Worm (Caenorhabditis elegans): ENCODE data around the gene nhr-58.

DNA sequence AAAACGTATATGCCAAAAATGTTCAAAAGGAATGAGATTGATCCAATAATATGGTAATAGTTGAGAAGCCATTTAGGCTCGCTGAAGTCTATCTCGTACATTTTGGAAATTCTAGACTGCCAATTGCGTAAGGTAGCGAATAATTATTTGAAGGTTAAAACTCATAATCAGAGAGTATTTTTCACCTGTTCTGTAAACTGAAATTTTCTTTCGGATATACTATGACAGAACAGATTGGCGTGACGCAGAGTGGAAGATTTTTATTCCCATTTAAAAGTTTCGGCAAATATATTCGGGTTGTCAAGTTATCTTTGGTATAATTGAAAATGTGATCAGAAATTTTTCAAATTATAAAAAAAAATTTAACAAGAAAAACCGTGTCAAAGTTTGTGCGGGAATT is 36.0 kb downstream of the nhr-58 start, which contains the start of gene sri-72:
- TF ChIP-seq atf-7 (tag; optimal IDR thresholded peaks at IDR 0.05) (no peak), madf-6 (GFP tag; IDR thresholded peaks at IDR 0.05) (no peak), lsl-1 (GFP tag; optimal IDR thresholded peaks at IDR 0.05) (no peak), pha-4 (tag; optimal IDR thresholded peaks at IDR 0.05) (no peak), snpc-4 (GFP tag; optimal IDR thresholded peaks at IDR 0.05) (no peak), snpc-4 (tag; optimal IDR thresholded peaks at IDR 0.05) (no peak), ama-1 (optimal IDR thresholded peaks at IDR 0.05) (no peak), ama-1 (GFP tag; optimal IDR thresholded peaks at IDR 0.05) (no peak), F22D6.2 (tag; optimal IDR thresholded peaks at IDR 0.05) (no peak), hrde-1 (tag; optimal IDR thresholded peaks at IDR 0.05; ENCODE audit: borderline replicate concordance) (no peak), him-1 (tag; optimal IDR thresholded peaks at IDR 0.05) (no peak), aptf-2 (GFP tag; conservative IDR thresholded peaks at IDR 0.05) (no peak), nhr-80 (tag; optimal IDR thresholded peaks at IDR 0.05) (no peak), pbrm-1 (GFP tag; IDR thresholded peaks at IDR 0.05) (no peak), lin-54 (GFP tag; optimal IDR thresholded peaks at IDR 0.05) (no peak)
